Worm (Caenorhabditis elegans): Measurements from ENCODE around the gene C34H4.1.

The C34H4.1 gene

ce11 chrIV:1595802-1596201, 40.4 kb downstream of the C34H4.1 start, which contains the start of gene npp-8 (continued):
- TF ChIP-seq ceh-8 (GFP tag; optimal IDR thresholded peaks at IDR 0.05) (peak; percentile 86), C16A3.4 (tag; optimal IDR thresholded peaks at IDR 0.05) (peak; percentile 79), sptf-1 (tag; optimal IDR thresholded peaks at IDR 0.05) (no peak), aly-2 (tag; optimal IDR thresholded peaks at IDR 0.05) (no peak), F16B12.6 (tag; optimal IDR thresholded peaks at IDR 0.05) (peak; percentile 45), ceh-63 (GFP tag; optimal IDR thresholded peaks at IDR 0.05) (no peak), nhr-77 (tag; optimal IDR thresholded peaks at IDR 0.05) (peak; percentile 59), nhr-237 (tag; optimal IDR thresholded peaks at IDR 0.05) (no peak), ceh-90 (tag; optimal IDR thresholded peaks at IDR 0.05) (peak; percentile 72), lsy-2 (tag; optimal IDR thresholded peaks at IDR 0.05) (peak; percentile 86 to 88), C34B4.2 (tag; optimal IDR thresholded peaks at IDR 0.05) (no peak), grh-1 (GFP tag; IDR thresholded peaks at IDR 0.05) (peak; percentile 81), alr-1 (tag; optimal IDR thresholded peaks at IDR 0.05; ENCODE audit: borderline replicate concordance) (no peak), swsn-7 (tag; optimal IDR thresholded peaks at IDR 0.05) (peak; percentile 91), mab-9 (GFP tag; IDR thresholded peaks at IDR 0.05) (peak; percentile 77), snpc-4 (tag; optimal IDR thresholded peaks at IDR 0.05) (peak; percentile 65), nhr-11 (tag; optimal IDR thresholded peaks at IDR 0.05) (peak; percentile 37), nhr-76 (tag; optimal IDR thresholded peaks at IDR 0.05) (peak; percentile 10), lin-15B (tag; optimal IDR thresholded peaks at IDR 0.05) (peak; percentile 80), ztf-11 (tag; optimal IDR thresholded peaks at IDR 0.05) (peak; percentile 32 to 80), dsc-1 (tag; optimal IDR thresholded peaks at IDR 0.05) (peak; percentile 92), zip-4 (GFP tag; optimal IDR thresholded peaks at IDR 0.05) (no peak), lin-35 (GFP tag; optimal IDR thresholded peaks at IDR 0.05) (peak; percentile 82 to 89), Y116A8C.19 (tag; optimal IDR thresholded peaks at IDR 0.05; ENCODE audit: borderline replicate concordance) (no peak), xbp-1 (tag; optimal IDR thresholded peaks at IDR 0.05) (peak; percentile 91), pax-3 (tag; optimal IDR thresholded peaks at IDR 0.05) (peak; percentile 64), skn-1 (tag; optimal IDR thresholded peaks at IDR 0.05) (peak; percentile 88), isw-1 (GFP tag; IDR thresholded peaks at IDR 0.05) (peak; percentile 77), mef-2 (tag; optimal IDR thresholded peaks at IDR 0.05) (no peak), blmp-1 (tag; optimal IDR thresholded peaks at IDR 0.05) (peak; percentile 52), unc-86 (tag; optimal IDR thresholded peaks at IDR 0.05) (peak; percentile 84), nhr-71 (tag; optimal IDR thresholded peaks at IDR 0.05) (peak; percentile 94), unc-130 (tag; optimal IDR thresholded peaks at IDR 0.05) (peak; percentile 84), mep-1 (tag; optimal IDR thresholded peaks at IDR 0.05) (peak; percentile 83), irx-1 (tag; optimal IDR thresholded peaks at IDR 0.05) (peak; percentile 81), ets-5 (GFP tag; IDR thresholded peaks at IDR 0.05) (no peak), lin-39 (tag; optimal IDR thresholded peaks at IDR 0.05) (peak; percentile 55), hlh-4 (tag; optimal IDR thresholded peaks at IDR 0.05) (no peak), vab-15 (tag; optimal IDR thresholded peaks at IDR 0.05) (peak; percentile 74), sox-4 (tag; optimal IDR thresholded peaks at IDR 0.05) (peak; percentile 75), ama-1 (optimal IDR thresholded peaks at IDR 0.05) (peak; percentile 23), fkh-4 (tag; optimal IDR thresholded peaks at IDR 0.05; ENCODE audit: borderline replicate concordance) (peak; percentile 60), ztf-4 (tag; optimal IDR thresholded peaks at IDR 0.05) (peak; percentile 73), nhr-90 (tag; optimal IDR thresholded peaks at IDR 0.05; ENCODE audit: poor library complexity) (no peak), rnt-1 (tag; optimal IDR thresholded peaks at IDR 0.05) (peak; percentile 97), pag-3 (tag; optimal IDR thresholded peaks at IDR 0.05; ENCODE audit: borderline replicate concordance, insufficient read depth) (no peak), mdl-1 (tag; optimal IDR thresholded peaks at IDR 0.05) (peak in 1 of 2 experiments; percentile 64), ceh-88 (GFP tag; IDR thresholded peaks at IDR 0.05) (peak; percentile 59), tlp-1 (tag; optimal IDR thresholded peaks at IDR 0.05) (no peak)

All from whole organism, L1 larva.